Worm (Caenorhabditis elegans): ENCODE data around the gene asp-6.

DNA sequence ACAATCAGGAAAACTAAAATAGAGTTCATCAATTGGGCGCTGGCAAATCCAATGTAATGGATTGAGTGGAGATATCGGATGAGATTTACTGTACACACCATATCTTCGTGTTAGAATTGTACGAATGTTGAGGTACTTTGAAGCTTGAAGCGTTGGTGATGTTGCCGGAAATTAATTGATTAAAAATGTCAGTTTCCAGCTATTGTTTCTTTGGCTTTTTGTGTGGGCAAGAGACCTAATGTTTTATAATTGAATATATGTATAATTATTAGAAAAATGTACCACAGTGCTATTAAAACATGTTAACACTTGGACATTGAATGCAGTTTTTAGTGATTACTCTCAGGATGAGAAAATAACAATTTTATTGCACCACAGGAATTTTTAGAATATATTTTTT is 10.1 kb upstream of the asp-6 start, which contains the start of gene str-136:
- TF ChIP-seq pha-4 (tag; optimal IDR thresholded peaks at IDR 0.05) (no peak), pqm-1 (tag; optimal IDR thresholded peaks at IDR 0.05) (no peak), tbx-7 (tag; optimal IDR thresholded peaks at IDR 0.05) (no peak), ceh-14 (tag; optimal IDR thresholded peaks at IDR 0.05) (no peak), ceh-6 (GFP tag; optimal IDR thresholded peaks at IDR 0.05) (no peak), tbx-2 (tag; optimal IDR thresholded peaks at IDR 0.05) (no peak), fkh-10 (GFP tag; optimal IDR thresholded peaks at IDR 0.05) (no peak), pha-2 (tag; optimal IDR thresholded peaks at IDR 0.05) (no peak)
